Fruit fly (Drosophila melanogaster): ENCODE data around the gene CecA2.

CecA2 gene

DNA sequence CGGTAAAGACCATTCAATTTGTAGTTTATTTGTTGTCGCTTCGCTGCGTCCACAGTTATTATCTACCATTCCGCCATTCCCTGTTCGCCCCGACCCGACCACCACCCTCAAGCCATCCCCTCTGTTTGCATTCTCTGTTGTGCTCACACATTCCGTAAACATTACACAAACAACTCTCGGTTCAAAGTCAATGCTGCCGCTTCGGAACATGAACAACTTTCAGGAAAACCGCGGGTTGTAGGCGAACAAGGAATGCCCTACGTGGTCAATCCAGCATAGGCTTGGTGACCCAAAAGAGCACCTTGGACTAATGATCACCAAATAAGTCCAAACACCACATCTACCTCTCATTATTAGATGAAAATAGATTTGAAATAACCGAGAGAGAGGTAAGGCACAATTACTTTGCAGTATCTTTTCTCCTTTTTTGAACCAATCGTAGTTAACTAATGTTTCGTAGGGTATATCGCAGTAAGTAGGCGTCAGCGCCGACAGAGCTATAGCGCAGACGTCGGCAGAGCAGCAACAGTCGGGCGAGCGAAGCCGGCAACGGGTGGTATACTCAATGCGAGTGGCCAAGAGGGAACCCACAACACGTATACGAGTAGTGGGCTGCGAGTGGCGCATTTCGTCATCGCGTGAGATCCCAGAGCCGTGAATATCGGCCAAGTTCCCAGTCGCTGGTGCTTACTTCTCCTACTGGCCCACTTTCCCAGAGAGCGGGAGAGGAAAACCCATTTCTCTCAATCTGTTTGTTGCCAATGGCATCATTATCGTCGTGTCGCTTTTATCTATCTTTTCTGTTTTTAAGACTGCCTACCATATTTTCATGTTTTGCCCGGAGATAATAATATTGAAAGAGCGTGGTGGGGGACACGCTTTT is 8.6 kb upstream of the CecA2 start (continued):
- 0 out of 2 replicates have a peak, but pooled peaks have one; percentile 23 for TF ChIP-seq sna (GFP tag; IDR thresholded peaks at IDR 0.05; ENCODE audit: partially characterized antibody)
- peak; percentile 70; the same call in 1 of the 2 replicates for TF ChIP-seq CG17328 (GFP tag; IDR thresholded peaks at IDR 0.05)
- TF ChIP-seq Ada2b (GFP tag; IDR thresholded peaks at IDR 0.05) = peak; percentile 97
- no peak for TF ChIP-seq lbe (GFP tag; optimal IDR thresholded peaks at IDR 0.05)
- TF ChIP-seq CG4730 (GFP tag; IDR thresholded peaks at IDR 0.05) = peak; percentile 88
- TF ChIP-seq Xbp1 (GFP tag; optimal IDR thresholded peaks at IDR 0.05) = peak; percentile 93
- TF ChIP-seq Scr (GFP tag; IDR thresholded peaks at IDR 0.05; ENCODE audit: partially characterized antibody) = 0 out of 2 replicates have a peak, but pooled peaks have one; percentile 24
- TF ChIP-seq Tbp (GFP tag; optimal IDR thresholded peaks at IDR 0.05) = no peak
- no peak for TF ChIP-seq Dll (GFP tag; IDR thresholded peaks at IDR 0.05; ENCODE audit: partially characterized antibody)
- no peak for TF ChIP-seq CG14860 (GFP tag; IDR thresholded peaks at IDR 0.05; ENCODE audit: partially characterized antibody)
- TF ChIP-seq CG7745 (tag; optimal IDR thresholded peaks at IDR 0.05) = no peak
- no peak for TF ChIP-seq Dref (GFP tag; IDR thresholded peaks at IDR 0.05)
- TF ChIP-seq CG2116 (GFP tag; optimal IDR thresholded peaks at IDR 0.05) = peak; percentile 62
- peak; percentile 98 for TF ChIP-seq CG10654 (GFP tag; optimal IDR thresholded peaks at IDR 0.05)
- TF ChIP-seq CG13123 (GFP tag; optimal IDR thresholded peaks at IDR 0.05) = peak; percentile 77
- no peak for TF ChIP-seq vnd (GFP tag; IDR thresholded peaks at IDR 0.05; ENCODE audit: partially characterized antibody)
- peak; percentile 66; the same call in 1 of the 2 replicates for TF ChIP-seq CG8765 (GFP tag; IDR thresholded peaks at IDR 0.05)
- TF ChIP-seq Trl (optimal IDR thresholded peaks at IDR 0.05) = peak; percentile 65 to 83
- peak; percentile 97 for TF ChIP-seq Trl (GFP tag; optimal IDR thresholded peaks at IDR 0.05)
- TF ChIP-seq Doc3 (GFP tag; IDR thresholded peaks at IDR 0.05; ENCODE audit: partially characterized antibody) = no peak
- peak; percentile 82 for TF ChIP-seq CG4282 (GFP tag; optimal IDR thresholded peaks at IDR 0.05)
- peak; percentile 7 for TF ChIP-seq pros (GFP tag; optimal IDR thresholded peaks at IDR 0.05)
- peak; percentile 25 for TF ChIP-seq gfzf (GFP tag; optimal IDR thresholded peaks at IDR 0.05)
- peak; percentile 97 for TF ChIP-seq CG33213 (GFP tag; optimal IDR thresholded peaks at IDR 0.05)
- TF ChIP-seq CG4707 (GFP tag; optimal IDR thresholded peaks at IDR 0.05) = peak; percentile 60
- peak; percentile 87 for TF ChIP-seq CG3726 (GFP tag; IDR thresholded peaks at IDR 0.05)
- peak; percentile 96 for TF ChIP-seq Nf-YA (GFP tag; IDR thresholded peaks at IDR 0.05)
- TF ChIP-seq nmo (GFP tag; optimal IDR thresholded peaks at IDR 0.05) = peak; percentile 98
- TF ChIP-seq Oaz (GFP tag; IDR thresholded peaks at IDR 0.05) = peak; percentile 94
- TF ChIP-seq aop (GFP tag; IDR thresholded peaks at IDR 0.05) = peak; percentile 95
- peak; percentile 89 for TF ChIP-seq CG8290 (GFP tag; optimal IDR thresholded peaks at IDR 0.05)
- TF ChIP-seq CG8290 (tag; optimal IDR thresholded peaks at IDR 0.05) = peak; percentile 29 to 94
- TF ChIP-seq emc (GFP tag; optimal IDR thresholded peaks at IDR 0.05) = peak; percentile 97
- TF ChIP-seq Fer3 (tag; optimal IDR thresholded peaks at IDR 0.05) = peak; percentile 96
- TF ChIP-seq Fer1 (GFP tag; optimal IDR thresholded peaks at IDR 0.05) = peak; percentile 98
- TF ChIP-seq hb (GFP tag; IDR thresholded peaks at IDR 0.05; ENCODE audit: partially characterized antibody) = no peak
- peak; percentile 97 for TF ChIP-seq CG10979 (tag; optimal IDR thresholded peaks at IDR 0.05)
- peak; percentile 82 for TF ChIP-seq ewg (GFP tag; optimal IDR thresholded peaks at IDR 0.05)
- TF ChIP-seq Myb (GFP tag; optimal IDR thresholded peaks at IDR 0.05) = peak; percentile 89
- TF ChIP-seq CG12942 (GFP tag; optimal IDR thresholded peaks at IDR 0.05) = peak; percentile 93
- peak; percentile 88 for TF ChIP-seq CG3407 (GFP tag; optimal IDR thresholded peaks at IDR 0.05)
- no peak for TF ChIP-seq pan (optimal IDR thresholded peaks at IDR 0.05)
- TF ChIP-seq pan (GFP tag; optimal IDR thresholded peaks at IDR 0.05 in 1 of 2, IDR thresholded peaks at IDR 0.05 in 1 of 2) = peak in 1 of 2 experiments; percentile 91
- peak; percentile 95 for TF ChIP-seq CG7556 (GFP tag; optimal IDR thresholded peaks at IDR 0.05)
- TF ChIP-seq HLH3B (GFP tag; IDR thresholded peaks at IDR 0.05) = peak; percentile 97
- peak; percentile 85 for TF ChIP-seq gsb (GFP tag; IDR thresholded peaks at IDR 0.05)
- TF ChIP-seq gsb-n (tag; optimal IDR thresholded peaks at IDR 0.05) = peak; percentile 76
- peak; percentile 95 for TF ChIP-seq CG9609 (GFP tag; optimal IDR thresholded peaks at IDR 0.05)
- peak; percentile 85 for TF ChIP-seq exex (tag; optimal IDR thresholded peaks at IDR 0.05)

All from whole organism, embryonic.